Fruit fly (Drosophila melanogaster) whole organism, larva: ENCODE results near the gene mRpL17.

Experiments used
- noc ChIP-seq: fragments of 200-800 bp; sonication (Bioruptor generic); optimal IDR thresholded peaks from 3 replicates; lab custom pipeline; 2019; ENCODE audit warnings: missing biosample characterization, mild to moderate bottlenecking, missing genetic modification characterization, moderate library complexity

mRpL17 gene

dm6 chr3L:291583-292145 is 27.1 kb downstream of the mRpL17 start:
- TF ChIP-seq noc: no peak

dm6 chr3L:292146-292776 is 27.7 kb downstream of the mRpL17 start:
- no peak for TF ChIP-seq noc

dm6 chr3L:294841-295408 is 30.3 kb downstream of the mRpL17 start:
- TF ChIP-seq noc: no peak

- no peak for TF ChIP-seq noc
Observed at dm6 chr3L:297240-297639, 32.7 kb downstream of the mRpL17 start.

dm6 chr3L:298459-298858 is 33.9 kb downstream of the mRpL17 start:
- no peak for TF ChIP-seq noc

- TF ChIP-seq noc: no peak
Observed at dm6 chr3L:299952-300605, 35.5 kb downstream of the mRpL17 start.

dm6 chr3L:311607-312006 is 47.0 kb downstream of the mRpL17 start:
- TF ChIP-seq noc: no peak

- TF ChIP-seq noc: no peak
Observed at dm6 chr3L:312323-312722, 47.7 kb downstream of the mRpL17 start.

dm6 chr3L:315140-315539 is 50.6 kb downstream of the mRpL17 start:
- no peak for TF ChIP-seq noc
